Fruit fly (Drosophila melanogaster): Measurements from ENCODE around the gene CG13050.
A peak's percentile ranks its signal among the peaks of the same experiment; 100 is the strongest.

Gene CG13050

DNA sequence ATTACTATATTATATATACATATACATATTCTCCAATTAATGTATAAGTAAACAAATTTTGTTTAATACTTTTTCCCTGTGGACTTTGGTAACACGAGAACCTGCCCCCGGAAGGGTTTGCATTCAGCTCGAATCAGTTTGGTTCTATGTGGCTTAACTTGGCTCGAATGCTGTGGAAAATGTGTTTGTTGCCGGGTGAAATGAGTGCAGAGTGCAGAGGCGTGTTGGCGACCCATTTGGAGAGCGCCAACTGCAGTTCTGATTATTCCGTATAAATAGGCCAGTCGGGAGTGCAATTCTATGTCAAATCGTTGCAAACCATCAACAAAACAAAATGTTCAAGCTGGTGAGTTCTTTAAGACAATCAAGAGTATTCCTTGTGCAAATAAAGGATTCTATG lies 38.7 kb upstream of the CG13050 start, which contains the start of gene Nplp3:
Nplp3 (plus strand) TSS at position 301 of the 400 bp plus-strand sequence.
- TF ChIP-seq ci (GFP tag; IDR thresholded peaks at IDR 0.05) (no peak), pros (GFP tag; optimal IDR thresholded peaks at IDR 0.05) (no peak), sr (GFP tag; IDR thresholded peaks at IDR 0.05) (no peak), ewg (GFP tag; optimal IDR thresholded peaks at IDR 0.05) (no peak), CG11093 (GFP tag; IDR thresholded peaks at IDR 0.05) (no peak), Side (GFP tag; optimal IDR thresholded peaks at IDR 0.05) (no peak), unc-4 (GFP tag; IDR thresholded peaks at IDR 0.05; ENCODE audit: partially characterized antibody) (no peak), CG17385 (GFP tag; optimal IDR thresholded peaks at IDR 0.05) (no peak), pho (GFP tag; optimal IDR thresholded peaks at IDR 0.05) (no peak), sens (GFP tag) (no peak), ssp (GFP tag; IDR thresholded peaks at IDR 0.05) (no peak), Usf (GFP tag; optimal IDR thresholded peaks at IDR 0.05) (no peak), CG2120 (GFP tag; optimal IDR thresholded peaks at IDR 0.05) (no peak), kay (GFP tag; optimal IDR thresholded peaks at IDR 0.05) (no peak), CG16815 (GFP tag; optimal IDR thresholded peaks at IDR 0.05) (no peak)

DNA sequence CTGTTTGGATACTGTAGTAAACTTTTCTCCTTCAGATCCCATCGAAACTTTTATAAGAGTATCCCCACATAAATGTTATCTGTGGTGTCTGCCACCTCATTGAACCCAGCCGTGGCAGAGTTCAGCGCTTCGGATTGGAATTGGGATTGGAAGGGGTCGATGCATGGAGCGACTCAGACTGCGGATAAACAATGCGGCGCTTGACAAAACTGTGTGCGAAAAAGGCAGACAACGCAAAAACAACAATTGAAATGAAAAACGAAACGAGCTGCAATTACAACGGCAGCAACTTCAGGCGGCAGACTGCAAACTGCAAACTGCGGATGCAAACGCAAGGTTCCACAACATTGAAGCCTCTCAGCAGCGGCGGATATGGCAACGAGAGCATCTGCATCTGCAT lies 34.9 kb upstream of the CG13050 start, which contains the start of gene CG13062:
CG13062 (plus strand) TSS at position 301 of the 400 bp plus-strand sequence.
- no peak for TF ChIP-seq lov (optimal IDR thresholded peaks at IDR 0.05)
- 0 out of 3 replicates have a peak, but pooled peaks have one; percentile 22 for TF ChIP-seq lov (GFP tag; IDR thresholded peaks at IDR 0.05)
- TF ChIP-seq ftz-f1 (GFP tag; optimal IDR thresholded peaks at IDR 0.05): no peak

- TF ChIP-seq NC2β (GFP tag; optimal IDR thresholded peaks at IDR 0.05) (no peak), slou (GFP tag; optimal IDR thresholded peaks at IDR 0.05) (no peak), dm (GFP tag; optimal IDR thresholded peaks at IDR 0.05) (no peak), CG12299 (tag; optimal IDR thresholded peaks at IDR 0.05) (no peak), Med (GFP tag) (peak; percentile 86), hbn (GFP tag; IDR thresholded peaks at IDR 0.05; ENCODE audit: partially characterized antibody) (no peak), CG14667 (GFP tag; IDR thresholded peaks at IDR 0.05) (no peak), bsh (GFP tag; optimal IDR thresholded peaks at IDR 0.05) (no peak), BtbVII (GFP tag; optimal IDR thresholded peaks at IDR 0.05) (no peak), slbo (GFP tag; IDR thresholded peaks at IDR 0.05) (peak; percentile 72), CG30431 (GFP tag; optimal IDR thresholded peaks at IDR 0.05) (no peak), CG5953 (GFP tag; IDR thresholded peaks at IDR 0.05) (no peak), Dek (tag; optimal IDR thresholded peaks at IDR 0.05) (no peak), ase (GFP tag; IDR thresholded peaks at IDR 0.05) (no peak), Hmx (GFP tag; optimal IDR thresholded peaks at IDR 0.05) (no peak), Doc3 (GFP tag; IDR thresholded peaks at IDR 0.05; ENCODE audit: partially characterized antibody) (no peak), Taf1 (GFP tag; IDR thresholded peaks at IDR 0.05) (no peak), CG11696 (GFP tag; IDR thresholded peaks at IDR 0.05) (no peak), CG2712 (tag; optimal IDR thresholded peaks at IDR 0.05) (no peak), bowl (GFP tag; IDR thresholded peaks at IDR 0.05) (no peak), CG17328 (GFP tag; IDR thresholded peaks at IDR 0.05) (no peak), CG13775 (GFP tag; optimal IDR thresholded peaks at IDR 0.05) (no peak), CG15269 (tag; optimal IDR thresholded peaks at IDR 0.05) (peak; percentile 10), CG16815 (GFP tag; optimal IDR thresholded peaks at IDR 0.05) (peak; percentile 14), Xrp1 (GFP tag; IDR thresholded peaks at IDR 0.05) (no peak), croc (GFP tag; conservative IDR thresholded peaks at IDR 0.05) (no peak), CG11560 (tag; IDR thresholded peaks at IDR 0.05) (no peak), fd64A (GFP tag; optimal IDR thresholded peaks at IDR 0.05) (no peak), CG14965 (GFP tag; optimal IDR thresholded peaks at IDR 0.05; ENCODE audit: borderline replicate concordance) (no peak), CG12236 (GFP tag; optimal IDR thresholded peaks at IDR 0.05) (no peak), ken (GFP tag; IDR thresholded peaks at IDR 0.05) (no peak), CG11456 (GFP tag; IDR thresholded peaks at IDR 0.05) (0 out of 3 replicates have a peak, but pooled peaks have one; percentile 50), CG31441 (GFP tag; IDR thresholded peaks at IDR 0.05) (no peak), az2 (GFP tag; optimal IDR thresholded peaks at IDR 0.05) (no peak)
Observed at dm6 chr3L:16309972-16310371, 30.9 kb upstream of the CG13050 start.

All from whole organism, embryonic.